Fruit fly (Drosophila melanogaster) whole organism, wandering third instar larva: ENCODE data around the gene CG11596.
A peak's percentile ranks its signal among the peaks of the same experiment; 100 is the strongest.

Experiments used
- Abd-B ChIP-seq: fragments of >200 bp; optimal IDR thresholded peaks from 2 replicates; lab custom pipeline; 2017; ENCODE audit warnings: missing biosample characterization, missing genetic modification characterization
- CG32264 ChIP-seq: fragments of 200-800 bp; sonication (Bioruptor generic); optimal IDR thresholded peaks from 2 replicates; lab custom pipeline; 2016; ENCODE audit warnings: missing biosample characterization, missing genetic modification characterization
- CG9705 ChIP-seq: fragments of 200-800 bp; sonication (Bioruptor generic); optimal IDR thresholded peaks from 2 replicates; lab custom pipeline; 2018; ENCODE audit warnings: missing biosample characterization, mild to moderate bottlenecking, missing genetic modification characterization
- CrebA ChIP-seq: fragments of 200-800 bp; sonication (Bioruptor generic); optimal IDR thresholded peaks from 2 replicates; lab custom pipeline; 2016; ENCODE audit warnings: missing biosample characterization, mild to moderate bottlenecking, missing genetic modification characterization, borderline replicate concordance
- Dfd ChIP-seq: fragments of >200 bp; optimal IDR thresholded peaks from 2 replicates; lab custom pipeline; 2017; ENCODE audit warnings: missing biosample characterization, missing genetic modification characterization
- Dif ChIP-seq: fragments of 200-275, 200-300 bp; sonication (Bioruptor generic); optimal IDR thresholded peaks from 2 replicates; lab custom pipeline; 2018; ENCODE audit warnings: missing biosample characterization, missing genetic modification characterization; ENCODE audit not compliant: partially characterized antibody
- GATAd ChIP-seq: sonication (Bioruptor generic); optimal IDR thresholded peaks from 2 replicates; lab custom pipeline; 2016; ENCODE audit warnings: missing biosample characterization, missing genetic modification characterization
- HLH106 ChIP-seq: fragments of 200-800 bp; optimal IDR thresholded peaks from 3 replicates; lab custom pipeline; 2019; ENCODE audit warnings: missing biosample characterization, mild to moderate bottlenecking, missing genetic modification characterization, moderate library complexity
- Hnf4 ChIP-seq: fragments of 200-800 bp; sonication (Bioruptor generic); optimal IDR thresholded peaks from 2 replicates; lab custom pipeline; 2016; ENCODE audit warnings: missing biosample characterization, mild to moderate bottlenecking, missing genetic modification characterization
- Hr78 ChIP-seq: fragments of >200 bp; optimal IDR thresholded peaks from 2 replicates; lab custom pipeline; 2017; ENCODE audit warnings: missing biosample characterization, missing genetic modification characterization
- Hr83 ChIP-seq: fragments of 200-300 bp; sonication (Bioruptor generic); optimal IDR thresholded peaks from 2 replicates; lab custom pipeline; 2016; ENCODE audit warnings: missing biosample characterization, mild to moderate bottlenecking, missing genetic modification characterization, moderate library complexity; ENCODE audit not compliant: poor library complexity, severe bottlenecking
- Jra ChIP-seq: sonication (Bioruptor generic); optimal IDR thresholded peaks from 2 replicates; lab custom pipeline; 2016; ENCODE audit warnings: missing biosample characterization, missing genetic modification characterization
- Mio ChIP-seq: sonication (Bioruptor generic); optimal IDR thresholded peaks from 2 replicates; lab custom pipeline; 2016; ENCODE audit warnings: missing biosample characterization, missing genetic modification characterization
- Myc ChIP-seq: fragments of >200 bp; optimal IDR thresholded peaks from 2 replicates; lab custom pipeline; 2017
- N ChIP-seq: fragments of >200 bp; optimal IDR thresholded peaks from 2 replicates; lab custom pipeline; 2018; ENCODE audit warnings: missing biosample characterization, missing external identifiers, missing genetic modification characterization
- OdsH ChIP-seq: fragments of 200-800 bp; sonication (Bioruptor generic); optimal IDR thresholded peaks from 2 replicates; lab custom pipeline; 2016; ENCODE audit warnings: missing biosample characterization, mild to moderate bottlenecking, missing genetic modification characterization
- Rel ChIP-seq, 2 experiments: fragments of 200-800 bp; sonication (Bioruptor generic) in 1 of 2; optimal IDR thresholded peaks; 2 replicates in 1 of 2; 3 replicates in 1 of 2; lab custom pipeline; 2016 to 2019; ENCODE audit warnings: mild to moderate bottlenecking in 2 of 2, missing biosample characterization in 2 of 2, missing genetic modification characterization in 2 of 2, moderate library complexity in 1 of 2
- Sp1 ChIP-seq: fragments of 200-800 bp; sonication (Bioruptor generic); optimal IDR thresholded peaks from 3 replicates; lab custom pipeline; 2019; ENCODE audit warnings: missing biosample characterization, mild to moderate bottlenecking, missing genetic modification characterization, moderate library complexity
- Vsx2 ChIP-seq: fragments of 200-300, 225-300 bp; sonication (Bioruptor generic); optimal IDR thresholded peaks from 2 replicates; lab custom pipeline; 2018; ENCODE audit warnings: missing biosample characterization, missing genetic modification characterization; ENCODE audit not compliant: partially characterized antibody
- br ChIP-seq: fragments of 200-800 bp; sonication (Bioruptor generic); optimal IDR thresholded peaks from 2 replicates; lab custom pipeline; 2016; ENCODE audit warnings: missing biosample characterization, missing genetic modification characterization
- brk ChIP-seq: fragments of 200-800 bp; sonication (Bioruptor generic); optimal IDR thresholded peaks from 2 replicates; lab custom pipeline; 2016; ENCODE audit warnings: missing biosample characterization, mild to moderate bottlenecking, missing genetic modification characterization
- dl ChIP-seq, 2 experiments: fragments of 175-275, 200-275 bp in 1 of 2; fragments of 200-275 bp in 1 of 2; sonication (Bioruptor generic); optimal IDR thresholded peaks; lab custom pipeline; 2018; ENCODE audit warnings: mild to moderate bottlenecking in 2 of 2, missing biosample characterization in 2 of 2, missing genetic modification characterization in 2 of 2, moderate library complexity in 2 of 2; ENCODE audit not compliant: partially characterized antibody in 2 of 2, insufficient read depth in 1 of 2
- dmrt93B ChIP-seq: fragments of 200-800 bp; sonication (Bioruptor generic); optimal IDR thresholded peaks from 2 replicates; lab custom pipeline; 2018; ENCODE audit warnings: missing biosample characterization, mild to moderate bottlenecking, missing genetic modification characterization
- dsf ChIP-seq: sonication (Bioruptor generic); optimal IDR thresholded peaks from 2 replicates; lab custom pipeline; 2016; ENCODE audit warnings: missing biosample characterization, missing genetic modification characterization, borderline replicate concordance
- ey ChIP-seq: fragments of 200-800 bp; sonication (Bioruptor generic); optimal IDR thresholded peaks from 2 replicates; lab custom pipeline; 2016; ENCODE audit warnings: missing biosample characterization, missing genetic modification characterization
- foxo ChIP-seq, 2 experiments: fragments of 200-800 bp; sonication (Bioruptor generic); optimal IDR thresholded peaks; 2 replicates in 1 of 2; 3 replicates in 1 of 2; lab custom pipeline; 2016 to 2017; ENCODE audit warnings: missing biosample characterization in 2 of 2, missing genetic modification characterization in 2 of 2
- fru ChIP-seq: fragments of 200-800 bp; sonication (Bioruptor generic); optimal IDR thresholded peaks from 3 replicates; lab custom pipeline; 2016; ENCODE audit warnings: missing biosample characterization, mild to moderate bottlenecking, missing genetic modification characterization
- h ChIP-seq: fragments of 200-800 bp; sonication (Bioruptor generic); optimal IDR thresholded peaks from 3 replicates; lab custom pipeline; 2016; ENCODE audit warnings: missing biosample characterization, mild to moderate bottlenecking, missing genetic modification characterization
- jim ChIP-seq: fragments of 175-275, 200-325 bp; sonication (Bioruptor generic); optimal IDR thresholded peaks from 2 replicates; lab custom pipeline; 2016; ENCODE audit warnings: missing biosample characterization, mild to moderate bottlenecking, missing genetic modification characterization
- lola ChIP-seq: fragments of >200 bp; optimal IDR thresholded peaks from 2 replicates; lab custom pipeline; 2017; ENCODE audit warnings: missing biosample characterization, missing genetic modification characterization
- pan ChIP-seq: fragments of >200 bp; optimal IDR thresholded peaks from 2 replicates; lab custom pipeline; 2017
- psq ChIP-seq: fragments of 200-800 bp; sonication (Bioruptor generic); optimal IDR thresholded peaks from 3 replicates; lab custom pipeline; 2017; ENCODE audit warnings: missing biosample characterization, mild to moderate bottlenecking, missing genetic modification characterization, moderate library complexity
- rgr ChIP-seq: fragments of 200-800 bp; sonication (Bioruptor generic); optimal IDR thresholded peaks from 3 replicates; lab custom pipeline; 2016; ENCODE audit warnings: missing biosample characterization, mild to moderate bottlenecking, missing genetic modification characterization
- sage ChIP-seq: fragments of 200-800 bp; sonication (Bioruptor generic); optimal IDR thresholded peaks from 2 replicates; lab custom pipeline; 2016; ENCODE audit warnings: missing biosample characterization, mild to moderate bottlenecking, missing genetic modification characterization
- sv ChIP-seq: fragments of 200-800 bp; sonication (Bioruptor generic); optimal IDR thresholded peaks from 3 replicates; lab custom pipeline; 2016; ENCODE audit warnings: missing biosample characterization, missing genetic modification characterization
- tai ChIP-seq: sonication (Bioruptor generic); optimal IDR thresholded peaks from 2 replicates; lab custom pipeline; 2016; ENCODE audit warnings: missing biosample characterization, missing genetic modification characterization
- usp ChIP-seq: fragments of >200 bp; optimal IDR thresholded peaks from 2 replicates; lab custom pipeline; 2017; ENCODE audit warnings: missing biosample characterization, missing genetic modification characterization
- woc ChIP-seq: sonication (Bioruptor generic); optimal IDR thresholded peaks from 2 replicates; lab custom pipeline; 2016; ENCODE audit warnings: missing biosample characterization, mild to moderate bottlenecking, missing genetic modification characterization

The CG11596 gene

dm6 chrX:1949598-1949997 lies 22.1 kb downstream of the CG11596 start:
- no peak for TF ChIP-seq dl (GFP tag; optimal IDR thresholded peaks at IDR 0.05; lab: Kevin White, UChicago; ENCODE audit: insufficient read depth in 1 of 2, partially characterized antibody in 2 of 2)
- TF ChIP-seq Vsx2 (GFP tag; lab: Kevin White, UChicago): no peak
- no peak for TF ChIP-seq Mio (GFP tag; lab: Kevin White, UChicago)
- no peak for TF ChIP-seq Dif
- TF ChIP-seq dmrt93B: no peak
- no peak for TF ChIP-seq Hr83 (GFP tag; lab: Kevin White, UChicago)
- TF ChIP-seq pan (lab: Kevin White, UChicago): no peak
- TF ChIP-seq OdsH (GFP tag; lab: Kevin White, UChicago): no peak
- no peak for TF ChIP-seq usp (GFP tag; lab: Kevin White, UChicago)
- TF ChIP-seq br (GFP tag; lab: Kevin White, UChicago): no peak
- TF ChIP-seq Jra (GFP tag; lab: Kevin White, UChicago): no peak
- no peak for TF ChIP-seq lola (GFP tag; lab: Kevin White, UChicago)
- no peak for TF ChIP-seq HLH106 (tag; lab: Kevin White, UChicago)
- no peak for TF ChIP-seq dsf

- TF ChIP-seq tai (GFP tag; lab: Kevin White, UChicago) (peak; percentile 58), h (GFP tag; lab: Kevin White, UChicago) (peak; percentile 84), HLH106 (tag; lab: Kevin White, UChicago) (peak; percentile 22), foxo (GFP tag; optimal IDR thresholded peaks at IDR 0.05; lab: Kevin White, UChicago) (peak in 1 of 2 experiments; percentile 0), usp (GFP tag; lab: Kevin White, UChicago) (no peak), Rel (GFP tag; optimal IDR thresholded peaks at IDR 0.05; lab: Kevin White, UChicago) (no peak), Rel (tag; optimal IDR thresholded peaks at IDR 0.05; lab: Kevin White, UChicago) (peak; percentile 57)
- TF ChIP-seq, all 38 proteins: peak for 5
Measured at dm6 chrX:1950311-1950710, 22.8 kb downstream of the CG11596 start.

dm6 chrX:1951391-1952066 lies 24.0 kb downstream of the CG11596 start:
- TF ChIP-seq lola (GFP tag; lab: Kevin White, UChicago) (no peak), h (GFP tag; lab: Kevin White, UChicago) (peak; percentile 99), OdsH (GFP tag; lab: Kevin White, UChicago) (peak; percentile 97), rgr (peak; percentile 98), dsf (peak; percentile 92), Sp1 (GFP tag; lab: Kevin White, UChicago) (peak; percentile 99), Dfd (GFP tag; lab: Kevin White, UChicago) (no peak), usp (GFP tag; lab: Kevin White, UChicago) (no peak), Jra (GFP tag; lab: Kevin White, UChicago) (peak; percentile 88), Rel (GFP tag; optimal IDR thresholded peaks at IDR 0.05; lab: Kevin White, UChicago) (peak; percentile 96), Rel (tag; optimal IDR thresholded peaks at IDR 0.05; lab: Kevin White, UChicago) (peak; percentile 89), Hnf4 (peak; percentile 97), CrebA (GFP tag; lab: Kevin White, UChicago) (no peak), ey (peak; percentile 99), fru (GFP tag; lab: Kevin White, UChicago) (peak; percentile 99), Hr78 (GFP tag; lab: Kevin White, UChicago) (no peak), jim (no peak), Hr83 (GFP tag; lab: Kevin White, UChicago) (peak; percentile 77), woc (GFP tag; lab: Kevin White, UChicago) (peak; percentile 96), sage (peak; percentile 96), N (GFP tag; lab: Kevin White, UChicago) (no peak), HLH106 (tag; lab: Kevin White, UChicago) (peak; percentile 98), dmrt93B (peak; percentile 97), Myc (lab: Kevin White, UChicago) (no peak), Mio (GFP tag; lab: Kevin White, UChicago) (peak; percentile 91), Abd-B (GFP tag; lab: Kevin White, UChicago) (no peak), dl (GFP tag; optimal IDR thresholded peaks at IDR 0.05; lab: Kevin White, UChicago; ENCODE audit: insufficient read depth in 1 of 2, partially characterized antibody in 2 of 2) (no peak), sv (peak; percentile 89), GATAd (GFP tag; lab: Kevin White, UChicago) (peak; percentile 57), pan (lab: Kevin White, UChicago) (no peak), CG32264 (GFP tag; lab: Kevin White, UChicago) (peak; percentile 97), psq (GFP tag; lab: Kevin White, UChicago) (peak; percentile 95), brk (GFP tag; lab: Kevin White, UChicago) (peak; percentile 84), tai (GFP tag; lab: Kevin White, UChicago) (peak; percentile 88), CG9705 (GFP tag; lab: Kevin White, UChicago) (peak; percentile 94), br (GFP tag; lab: Kevin White, UChicago) (peak; percentile 99), Dif (no peak), Vsx2 (GFP tag; lab: Kevin White, UChicago) (no peak), foxo (GFP tag; optimal IDR thresholded peaks at IDR 0.05; lab: Kevin White, UChicago) (peak; percentile 94 to 99)
